Worm (Caenorhabditis elegans) whole organism, young adult: ENCODE data around the gene mrps-23.

ENCODE experiments used
- B0019.2 ChIP-seq: fragments of 200-800 bp; sonication (Bioruptor generic); conservative IDR thresholded peaks from 2 replicates; pipeline ENCODE4 v1.3.6; 2022; ENCODE audit warnings: missing genetic modification reagents, missing genetic modification characterization, missing compliant biosample characterization
- C06A6.2 ChIP-seq: fragments of 200-800 bp; sonication (Bioruptor generic); conservative IDR thresholded peaks from 2 replicates; pipeline ENCODE4 v1.3.6; 2022; ENCODE audit warnings: missing genetic modification characterization, missing compliant biosample characterization
- D2030.7 ChIP-seq: fragments of 200-800 bp; sonication (Bioruptor generic); IDR thresholded peaks from 2 replicates; pipeline ENCODE4 v1.3.6; 2022; ENCODE audit warnings: missing genetic modification reagents, missing genetic modification characterization, missing compliant biosample characterization
- F22D6.2 ChIP-seq: sonication (generic microtip); optimal IDR thresholded peaks from 2 replicates; lab custom pipeline; 2016; ENCODE audit warnings: mild to moderate bottlenecking, missing genetic modification characterization, missing compliant biosample characterization
- F33H1.4 ChIP-seq: fragments of 200-800 bp; sonication (Bioruptor generic); IDR thresholded peaks from 2 replicates; pipeline ENCODE4 v1.3.6; 2022; ENCODE audit warnings: missing genetic modification reagents, missing genetic modification characterization, missing compliant biosample characterization
- F55B11.4 ChIP-seq: sonication (generic microtip); optimal IDR thresholded peaks from 2 replicates; lab custom pipeline; 2016; ENCODE audit warnings: missing compliant biosample characterization, missing genetic modification characterization, borderline replicate concordance; ENCODE audit not compliant: insufficient read depth
- F57C9.4 ChIP-seq: sonication (generic microtip); optimal IDR thresholded peaks from 2 replicates; lab custom pipeline; 2017; ENCODE audit warnings: mild to moderate bottlenecking, missing genetic modification characterization, missing compliant biosample characterization
- K11D2.4 ChIP-seq: fragments of 200-800 bp; sonication (Bioruptor generic); IDR thresholded peaks from 2 replicates; pipeline ENCODE4 v1.3.6; 2022; ENCODE audit warnings: missing genetic modification reagents, missing genetic modification characterization, missing compliant biosample characterization
- T07F8.4 ChIP-seq: sonication (generic microtip); optimal IDR thresholded peaks from 2 replicates; lab custom pipeline; 2016; ENCODE audit warnings: mild to moderate bottlenecking, missing genetic modification characterization, moderate library complexity, missing compliant biosample characterization
- Y53F4B.3 ChIP-seq: fragments of 200-800 bp; sonication (Bioruptor generic); IDR thresholded peaks from 2 replicates; pipeline ENCODE4 v1.3.6; 2022; ENCODE audit warnings: missing genetic modification reagents, missing genetic modification characterization, missing compliant biosample characterization
- akir-1 ChIP-seq: fragments of 200-800 bp; sonication (Bioruptor generic); optimal IDR thresholded peaks from 2 replicates; lab custom pipeline; 2018; ENCODE audit warnings: mild to moderate bottlenecking, missing genetic modification characterization, moderate library complexity, missing compliant biosample characterization
- ama-1 ChIP-seq, 3 experiments: fragments of 150-350 bp in 1 of 3; sonication (generic microtip) in 2 of 3; optimal IDR thresholded peaks; 2 replicates each; lab custom pipeline; 2014 to 2018; ENCODE audit warnings: missing biosample characterization in 2 of 3, missing genetic modification characterization in 2 of 3, missing genetic modification reagents in 2 of 3
- attf-5 ChIP-seq: fragments of 200-800 bp; sonication (Bioruptor generic); optimal IDR thresholded peaks from 2 replicates; lab custom pipeline; 2018; ENCODE audit warnings: mild to moderate bottlenecking, missing genetic modification characterization, missing compliant biosample characterization
- attf-6 ChIP-seq: fragments of 200-800 bp; sonication (Bioruptor generic); IDR thresholded peaks from 2 replicates; pipeline ENCODE4 v1.3.6; 2022; ENCODE audit warnings: missing genetic modification reagents, missing genetic modification characterization, missing compliant biosample characterization
- ccch-3 ChIP-seq: fragments of 200-800 bp; sonication (Bioruptor generic); optimal IDR thresholded peaks from 2 replicates; lab custom pipeline; 2018; ENCODE audit warnings: mild to moderate bottlenecking, missing genetic modification characterization, missing compliant biosample characterization
- ceh-100 ChIP-seq: fragments of 200-800 bp; sonication (Bioruptor generic); IDR thresholded peaks from 2 replicates; pipeline ENCODE4 v1.3.6; 2022; ENCODE audit warnings: missing genetic modification reagents, missing genetic modification characterization, missing compliant biosample characterization
- ceh-40 ChIP-seq: fragments of 200-800 bp; sonication (Bioruptor generic); IDR thresholded peaks from 2 replicates; pipeline ENCODE4 v1.3.6; 2022; ENCODE audit warnings: missing genetic modification characterization, missing compliant biosample characterization
- chd-7 ChIP-seq: sonication (generic microtip); optimal IDR thresholded peaks from 2 replicates; lab custom pipeline; 2016; ENCODE audit warnings: mild to moderate bottlenecking, missing genetic modification characterization, moderate library complexity, missing compliant biosample characterization
- die-1 ChIP-seq: sonication (generic microtip); optimal IDR thresholded peaks from 2 replicates; lab custom pipeline; 2016; ENCODE audit warnings: missing genotype, mild to moderate bottlenecking, missing genetic modification characterization, missing compliant biosample characterization
- efl-1 ChIP-seq: fragments of 150-350 bp; optimal IDR thresholded peaks from 2 replicates; lab custom pipeline; 2014; ENCODE audit warnings: missing biosample characterization, missing genetic modification reagents, missing genetic modification characterization
- egrh-3 ChIP-seq: fragments of 200-800 bp; sonication (Bioruptor generic); IDR thresholded peaks from 2 replicates; pipeline ENCODE4 v1.3.6; 2022; ENCODE audit warnings: missing genetic modification reagents, missing genetic modification characterization, missing compliant biosample characterization
- hlh-26 ChIP-seq: fragments of 200-800 bp; sonication (Bioruptor generic); conservative IDR thresholded peaks from 2 replicates; pipeline ENCODE4 v1.3.6; 2022; ENCODE audit warnings: missing genetic modification reagents, missing genetic modification characterization, missing compliant biosample characterization
- hmg-1.2 ChIP-seq: fragments of 200-800 bp; sonication (Bioruptor generic); IDR thresholded peaks from 2 replicates; pipeline ENCODE4 v1.3.6; 2022; ENCODE audit warnings: missing genetic modification reagents, missing genetic modification characterization, missing compliant biosample characterization
- hrde-1 ChIP-seq: sonication (generic microtip); optimal IDR thresholded peaks from 2 replicates; lab custom pipeline; 2016; ENCODE audit warnings: missing genetic modification characterization, mild to moderate bottlenecking, missing compliant biosample characterization, moderate library complexity, missing genotype, missing genetic modification reagents, borderline replicate concordance
- lin-26 ChIP-seq: fragments of 200-800 bp; sonication (Bioruptor generic); IDR thresholded peaks from 2 replicates; pipeline ENCODE4 v1.3.6; 2022; ENCODE audit warnings: missing genetic modification reagents, missing genetic modification characterization, missing compliant biosample characterization
- lin-40 ChIP-seq: sonication (generic microtip); optimal IDR thresholded peaks from 2 replicates; lab custom pipeline; 2016; ENCODE audit warnings: missing genetic modification characterization, mild to moderate bottlenecking, missing compliant biosample characterization, missing genotype, missing genetic modification reagents
- lsy-27 ChIP-seq: sonication (generic microtip); optimal IDR thresholded peaks from 2 replicates; lab custom pipeline; 2017; ENCODE audit warnings: missing genetic modification characterization, mild to moderate bottlenecking, missing compliant biosample characterization, antibody characterized with exemption, missing genotype, borderline replicate concordance; ENCODE audit not compliant: insufficient read depth
- madf-6 ChIP-seq: fragments of 200-800 bp; sonication (Bioruptor generic); IDR thresholded peaks from 2 replicates; pipeline ENCODE4 v1.3.6; 2022; ENCODE audit warnings: missing genetic modification reagents, missing genetic modification characterization, missing compliant biosample characterization
- mcd-1 ChIP-seq: fragments of 200-800 bp; sonication (Bioruptor generic); IDR thresholded peaks from 2 replicates; pipeline ENCODE4 v1.3.6; 2022; ENCODE audit warnings: missing genetic modification reagents, missing genetic modification characterization, missing compliant biosample characterization
- mes-4 ChIP-seq: sonication (generic microtip); optimal IDR thresholded peaks from 2 replicates; lab custom pipeline; 2016; ENCODE audit warnings: missing genotype, missing genetic modification characterization, missing compliant biosample characterization
- mxl-1 ChIP-seq: sonication (generic microtip); optimal IDR thresholded peaks from 2 replicates; lab custom pipeline; 2016; ENCODE audit warnings: missing genetic modification characterization, missing compliant biosample characterization
- nfya-1 ChIP-seq: sonication (generic microtip); optimal IDR thresholded peaks from 2 replicates; lab custom pipeline; 2017; ENCODE audit warnings: antibody characterized with exemption, missing compliant biosample characterization, missing genetic modification characterization, borderline replicate concordance; ENCODE audit not compliant: insufficient read depth
- nfya-2 ChIP-seq: fragments of 200-800 bp; sonication (Bioruptor generic); IDR thresholded peaks from 2 replicates; pipeline ENCODE4 v1.3.6; 2022; ENCODE audit warnings: missing genetic modification reagents, missing genetic modification characterization, missing compliant biosample characterization
- nhr-179 ChIP-seq: sonication (generic microtip); optimal IDR thresholded peaks from 2 replicates; lab custom pipeline; 2016; ENCODE audit warnings: mild to moderate bottlenecking, missing genetic modification characterization, missing compliant biosample characterization
- pha-4 ChIP-seq: fragments of 150-350 bp; sonication (generic microtip); optimal IDR thresholded peaks from 2 replicates; lab custom pipeline; 2014; ENCODE audit warnings: missing biosample characterization, missing genetic modification reagents, missing genetic modification characterization
- rec-8 ChIP-seq, 2 experiments: sonication (generic microtip); optimal IDR thresholded peaks; 2 replicates each; lab custom pipeline; 2016; ENCODE audit warnings: mild to moderate bottlenecking in 2 of 2, missing genetic modification characterization in 2 of 2, missing genetic modification reagents in 2 of 2, missing genotype in 2 of 2, missing biosample characterization in 1 of 2, missing compliant biosample characterization in 1 of 2, moderate library complexity in 1 of 2
- repo-1 ChIP-seq: sonication (generic microtip); optimal IDR thresholded peaks from 2 replicates; lab custom pipeline; 2017; ENCODE audit warnings: mild to moderate bottlenecking, missing genetic modification characterization, missing compliant biosample characterization
- rpc-1 ChIP-seq, 2 experiments: fragments of 150-350 bp in 1 of 2; sonication (generic microtip) in 1 of 2; optimal IDR thresholded peaks; 2 replicates each; lab custom pipeline; 2014 to 2018; ENCODE audit warnings: missing biosample characterization in 1 of 2, missing genetic modification characterization in 1 of 2, missing genetic modification reagents in 1 of 2, missing genotype in 1 of 2
- sdz-38 ChIP-seq: sonication (generic microtip); optimal IDR thresholded peaks from 2 replicates; lab custom pipeline; 2016; ENCODE audit warnings: missing genotype, missing genetic modification characterization, missing compliant biosample characterization
- sea-2 ChIP-seq: fragments of 200-800 bp; sonication (Bioruptor generic); IDR thresholded peaks from 2 replicates; pipeline ENCODE4 v1.3.6; 2022; ENCODE audit warnings: missing genetic modification characterization, missing compliant biosample characterization
- snpc-1.1 ChIP-seq: sonication (generic microtip); optimal IDR thresholded peaks from 2 replicates; lab custom pipeline; 2017; ENCODE audit warnings: missing genetic modification characterization, mild to moderate bottlenecking, missing compliant biosample characterization, antibody characterized with exemption, moderate library complexity, missing genotype, missing genetic modification reagents; ENCODE audit not compliant: insufficient read depth
- sptf-2 ChIP-seq: fragments of 200-800 bp; sonication (Bioruptor generic); optimal IDR thresholded peaks from 2 replicates; lab custom pipeline; 2018; ENCODE audit warnings: mild to moderate bottlenecking, missing genetic modification characterization, missing compliant biosample characterization
- ztf-26 ChIP-seq: sonication (generic microtip); optimal IDR thresholded peaks from 2 replicates; lab custom pipeline; 2017; ENCODE audit warnings: missing genetic modification characterization, missing compliant biosample characterization
- ztf-3 ChIP-seq: fragments of 200-800 bp; sonication (Bioruptor generic); optimal IDR thresholded peaks from 2 replicates; lab custom pipeline; 2018; ENCODE audit warnings: mild to moderate bottlenecking, missing genetic modification characterization, missing compliant biosample characterization

mrps-23 gene

ce11 chrIII:9526851-9527250 lies 3.4 kb upstream of the mrps-23 start, which contains the start of gene ZK1098.6:
ZK1098.6 (plus strand) TSS chrIII:9527151.
- TF ChIP-seq F55B11.4 (tag; lab: Kevin White, UChicago) (no peak), F33H1.4 (GFP tag; lab: Robert Waterston, UW) (no peak), ccch-3 (GFP tag; lab: Kevin White, UChicago) (no peak), efl-1 (GFP tag; lab: Kevin White, UChicago) (no peak), F57C9.4 (no peak), D2030.7 (GFP tag; lab: Robert Waterston, UW) (no peak), egrh-3 (GFP tag; lab: Robert Waterston, UW) (no peak), lin-26 (no peak), hlh-26 (GFP tag; lab: Robert Waterston, UW) (no peak), sdz-38 (no peak), hmg-1.2 (no peak), chd-7 (tag; lab: Kevin White, UChicago) (no peak), T07F8.4 (tag; lab: Kevin White, UChicago) (no peak), ama-1 (optimal IDR thresholded peaks at IDR 0.05; lab: Kevin White, UChicago) (no peak), ama-1 (GFP tag; optimal IDR thresholded peaks at IDR 0.05; lab: Kevin White, UChicago) (no peak), ztf-3 (GFP tag; lab: Kevin White, UChicago) (no peak), ceh-100 (no peak), attf-5 (GFP tag; lab: Kevin White, UChicago) (no peak)

DNA sequence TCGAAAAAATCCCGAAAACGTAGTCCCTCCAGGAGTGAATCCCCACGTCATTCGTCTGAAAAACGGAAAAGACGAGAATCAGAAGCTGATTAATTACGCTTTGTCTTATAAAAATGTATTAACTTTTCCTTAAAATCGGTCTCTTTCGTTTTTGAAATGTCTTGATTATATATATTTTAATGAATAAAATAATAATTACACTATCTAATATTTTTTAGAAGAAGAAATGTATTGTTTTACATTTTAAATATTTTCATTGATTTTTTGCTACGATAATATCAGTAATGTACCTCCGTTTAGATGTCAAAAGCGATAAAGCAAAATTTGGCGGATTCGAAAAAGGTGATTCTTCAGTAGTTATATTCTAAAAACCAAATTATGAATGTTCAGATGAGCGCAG lies 1.8 kb upstream of the mrps-23 start, which contains the start of gene trpp-3:
trpp-3 (plus strand) TSS at position 301 of the 400 bp plus-strand sequence.
- TF ChIP-seq D2030.7 (GFP tag; lab: Robert Waterston, UW) (no peak), repo-1 (no peak), madf-6 (GFP tag; lab: Robert Waterston, UW) (no peak), F22D6.2 (tag; lab: Kevin White, UChicago) (no peak), attf-6 (GFP tag; lab: Robert Waterston, UW) (no peak), snpc-1.1 (no peak), rpc-1 (optimal IDR thresholded peaks at IDR 0.05; lab: Kevin White, UChicago) (no peak), rpc-1 (tag; optimal IDR thresholded peaks at IDR 0.05; lab: Kevin White, UChicago) (no peak), mxl-1 (tag; lab: Kevin White, UChicago) (no peak), rec-8 (tag; optimal IDR thresholded peaks at IDR 0.05; lab: Kevin White, UChicago) (no peak), sptf-2 (GFP tag; lab: Kevin White, UChicago) (no peak)

- TF ChIP-seq nfya-2 (no peak), lin-40 (peak; percentile 85), ceh-40 (GFP tag; lab: Robert Waterston, UW) (no peak), mcd-1 (GFP tag; lab: Robert Waterston, UW) (peak; percentile 95), pha-4 (no peak), chd-7 (tag; lab: Kevin White, UChicago) (no peak), nhr-179 (tag; lab: Kevin White, UChicago) (no peak), Y53F4B.3 (GFP tag; lab: Robert Waterston, UW) (no peak), ztf-26 (tag; lab: Kevin White, UChicago) (peak; percentile 40), K11D2.4 (GFP tag; lab: Robert Waterston, UW) (no peak), hlh-26 (GFP tag; lab: Robert Waterston, UW) (no peak), lsy-27 (tag; lab: Kevin White, UChicago) (no peak), C06A6.2 (peak; percentile 54; the same call in 1 of the 2 replicates), hrde-1 (tag; lab: Kevin White, UChicago) (no peak), nfya-1 (tag; lab: Kevin White, UChicago) (no peak), mes-4 (no peak), sea-2 (GFP tag; lab: Robert Waterston, UW) (no peak), ccch-3 (GFP tag; lab: Kevin White, UChicago) (no peak), die-1 (tag; lab: Kevin White, UChicago) (no peak), B0019.2 (0 out of 2 replicates have a peak, but pooled peaks have one; percentile 33), akir-1 (GFP tag; lab: Kevin White, UChicago) (no peak)
Observed at ce11 chrIII:9521410-9522090, 1.9 kb downstream of the mrps-23 start, which contains the start of the genes clu-1 and prp-40. clu-1 (minus strand) TSS chrIII:9521460. prp-40 (plus strand) TSS chrIII:9522075.
